Fruit fly (Drosophila melanogaster): ENCODE results near the gene Snx27.
A peak's percentile ranks its signal among the peaks of the same experiment; 100 is the strongest.

The Snx27 gene

dm6 chrX:5737676-5738220, at the start of gene Snx27:
TSS of gene Snx27 (minus strand) at chrX:5738031.
- TF ChIP-seq Jra (GFP tag; optimal IDR thresholded peaks at IDR 0.05) (peak; percentile 62), woc (GFP tag; optimal IDR thresholded peaks at IDR 0.05) (peak; percentile 35), Abd-B (GFP tag; optimal IDR thresholded peaks at IDR 0.05) (no peak), Rel (GFP tag; optimal IDR thresholded peaks at IDR 0.05) (no peak), Rel (tag; optimal IDR thresholded peaks at IDR 0.05) (peak; percentile 21), h (GFP tag; optimal IDR thresholded peaks at IDR 0.05) (peak; percentile 52), usp (GFP tag; optimal IDR thresholded peaks at IDR 0.05) (no peak), OdsH (GFP tag; optimal IDR thresholded peaks at IDR 0.05) (no peak), fru (GFP tag; optimal IDR thresholded peaks at IDR 0.05) (peak; percentile 85), Vsx2 (GFP tag; optimal IDR thresholded peaks at IDR 0.05; ENCODE audit: partially characterized antibody) (no peak), Dfd (GFP tag; optimal IDR thresholded peaks at IDR 0.05) (no peak), dmrt93B (GFP tag; optimal IDR thresholded peaks at IDR 0.05) (no peak), pan (optimal IDR thresholded peaks at IDR 0.05) (no peak), br (GFP tag; optimal IDR thresholded peaks at IDR 0.05) (peak; percentile 43), N (GFP tag; optimal IDR thresholded peaks at IDR 0.05) (no peak), CG9705 (GFP tag; optimal IDR thresholded peaks at IDR 0.05) (no peak), Hnf4 (GFP tag; optimal IDR thresholded peaks at IDR 0.05) (peak; percentile 81), Hr83 (GFP tag; optimal IDR thresholded peaks at IDR 0.05; ENCODE audit: poor library complexity, severe bottlenecking) (peak; percentile 89), foxo (GFP tag; optimal IDR thresholded peaks at IDR 0.05) (peak in 1 of 2 experiments; percentile 35), rgr (GFP tag; optimal IDR thresholded peaks at IDR 0.05) (peak; percentile 28), sage (GFP tag; optimal IDR thresholded peaks at IDR 0.05) (no peak), lola (GFP tag; optimal IDR thresholded peaks at IDR 0.05) (no peak), Mio (GFP tag; optimal IDR thresholded peaks at IDR 0.05) (peak; percentile 38), dl (GFP tag; optimal IDR thresholded peaks at IDR 0.05; ENCODE audit: insufficient read depth in 1 of 2, partially characterized antibody in 2 of 2) (peak in 1 of 2 experiments; percentile 17), Myc (optimal IDR thresholded peaks at IDR 0.05) (no peak), Hr78 (GFP tag; optimal IDR thresholded peaks at IDR 0.05) (no peak), CrebA (GFP tag; optimal IDR thresholded peaks at IDR 0.05; ENCODE audit: borderline replicate concordance) (no peak), GATAd (GFP tag; optimal IDR thresholded peaks at IDR 0.05) (no peak), HLH106 (tag; optimal IDR thresholded peaks at IDR 0.05) (no peak), dsf (GFP tag; optimal IDR thresholded peaks at IDR 0.05; ENCODE audit: borderline replicate concordance) (peak; percentile 7), ey (GFP tag; optimal IDR thresholded peaks at IDR 0.05) (peak; percentile 32), CG32264 (GFP tag; optimal IDR thresholded peaks at IDR 0.05) (no peak), psq (GFP tag; optimal IDR thresholded peaks at IDR 0.05) (no peak), Dif (GFP tag; optimal IDR thresholded peaks at IDR 0.05; ENCODE audit: partially characterized antibody) (no peak), brk (GFP tag; optimal IDR thresholded peaks at IDR 0.05) (peak; percentile 78), tai (GFP tag; optimal IDR thresholded peaks at IDR 0.05) (no peak), Sp1 (GFP tag; optimal IDR thresholded peaks at IDR 0.05) (peak; percentile 29), jim (GFP tag; optimal IDR thresholded peaks at IDR 0.05) (no peak), sv (GFP tag; optimal IDR thresholded peaks at IDR 0.05) (peak; percentile 10)

dm6 chrX:5786559-5786958, 48.7 kb upstream of the Snx27 start:
- TF ChIP-seq rgr (GFP tag; optimal IDR thresholded peaks at IDR 0.05) (peak; percentile 81), foxo (GFP tag; optimal IDR thresholded peaks at IDR 0.05) (peak in 1 of 2 experiments; percentile 69), br (GFP tag; optimal IDR thresholded peaks at IDR 0.05) (peak; percentile 60), dmrt93B (GFP tag; optimal IDR thresholded peaks at IDR 0.05) (no peak), Rel (GFP tag; optimal IDR thresholded peaks at IDR 0.05) (peak; percentile 24), Rel (tag; optimal IDR thresholded peaks at IDR 0.05) (no peak), fru (GFP tag; optimal IDR thresholded peaks at IDR 0.05) (peak; percentile 78), brk (GFP tag; optimal IDR thresholded peaks at IDR 0.05) (peak; percentile 19), OdsH (GFP tag; optimal IDR thresholded peaks at IDR 0.05) (peak; percentile 81), Vsx2 (GFP tag; optimal IDR thresholded peaks at IDR 0.05; ENCODE audit: partially characterized antibody) (no peak), Jra (GFP tag; optimal IDR thresholded peaks at IDR 0.05) (peak; percentile 11), psq (GFP tag; optimal IDR thresholded peaks at IDR 0.05) (peak; percentile 65), ey (GFP tag; optimal IDR thresholded peaks at IDR 0.05) (peak; percentile 73), pan (optimal IDR thresholded peaks at IDR 0.05) (no peak), Abd-B (GFP tag; optimal IDR thresholded peaks at IDR 0.05) (no peak), Sp1 (GFP tag; optimal IDR thresholded peaks at IDR 0.05) (peak; percentile 74), Hr83 (GFP tag; optimal IDR thresholded peaks at IDR 0.05; ENCODE audit: poor library complexity, severe bottlenecking) (no peak), woc (GFP tag; optimal IDR thresholded peaks at IDR 0.05) (peak; percentile 49), tai (GFP tag; optimal IDR thresholded peaks at IDR 0.05) (no peak), Hr78 (GFP tag; optimal IDR thresholded peaks at IDR 0.05) (no peak), h (GFP tag; optimal IDR thresholded peaks at IDR 0.05) (peak; percentile 84), Hnf4 (GFP tag; optimal IDR thresholded peaks at IDR 0.05) (peak; percentile 68), dl (GFP tag; optimal IDR thresholded peaks at IDR 0.05; ENCODE audit: insufficient read depth in 1 of 2, partially characterized antibody in 2 of 2) (no peak), HLH106 (tag; optimal IDR thresholded peaks at IDR 0.05) (peak; percentile 66)
